Worm (Caenorhabditis elegans) whole organism, L3 larva: ENCODE data around the gene aqp-4.

ENCODE experiments used
- ZK546.5 ChIP-seq: sonication (generic microtip); optimal IDR thresholded peaks from 2 replicates; lab custom pipeline; 2017; ENCODE audit warnings: missing biosample characterization, missing genetic modification characterization
- ama-1 ChIP-seq: fragments of 150-350 bp; optimal IDR thresholded peaks from 2 replicates; lab custom pipeline; 2018
- ceh-16 ChIP-seq: sonication (generic microtip); optimal IDR thresholded peaks from 2 replicates; lab custom pipeline; 2017; ENCODE audit warnings: missing biosample characterization, missing genetic modification characterization
- ceh-28 ChIP-seq: fragments of 150-350 bp; optimal IDR thresholded peaks from 2 replicates; lab custom pipeline; 2014; ENCODE audit warnings: missing biosample characterization, missing genetic modification reagents, missing genetic modification characterization
- ceh-82 ChIP-seq: fragments of 150-350 bp; optimal IDR thresholded peaks from 2 replicates; lab custom pipeline; 2014; ENCODE audit warnings: missing biosample characterization, missing genetic modification characterization
- ceh-9 ChIP-seq: sonication (generic microtip); optimal IDR thresholded peaks from 2 replicates; lab custom pipeline; 2018; ENCODE audit warnings: missing biosample characterization, missing genetic modification characterization
- egl-27 ChIP-seq: sonication (generic microtip); optimal IDR thresholded peaks from 4 replicates; lab custom pipeline; 2017; ENCODE audit warnings: missing biosample characterization, missing genetic modification reagents, missing genetic modification characterization
- egl-5 ChIP-seq: fragments of 150-350 bp; optimal IDR thresholded peaks from 2 replicates; lab custom pipeline; 2017; ENCODE audit warnings: missing biosample characterization, missing genetic modification reagents, missing genetic modification characterization, inconsistent platforms
- elt-2 ChIP-seq: sonication (generic microtip); optimal IDR thresholded peaks from 2 replicates; lab custom pipeline; 2016; ENCODE audit warnings: missing genetic modification reagents, mild to moderate bottlenecking, missing genetic modification characterization, missing compliant biosample characterization
- elt-3 ChIP-seq, 3 experiments: fragments of 150-350 bp in 1 of 3; sonication (generic microtip) in 2 of 3; optimal IDR thresholded peaks; 2 replicates in 2 of 3; 4 replicates in 1 of 3; lab custom pipeline; 2014 to 2017; ENCODE audit warnings: missing biosample characterization in 3 of 3, missing genetic modification characterization in 3 of 3
- eor-1 ChIP-seq, 2 experiments: fragments of 150-350 bp; optimal IDR thresholded peaks; 2 replicates each; lab custom pipeline; 2014 to 2018; ENCODE audit warnings: missing biosample characterization in 2 of 2, missing genetic modification characterization in 2 of 2
- fkh-2 ChIP-seq: fragments of 150-350 bp; optimal IDR thresholded peaks from 2 replicates; lab custom pipeline; 2014; ENCODE audit warnings: missing biosample characterization, missing genetic modification reagents, missing genetic modification characterization
- fos-1 ChIP-seq: fragments of 150-350 bp; optimal IDR thresholded peaks from 2 replicates; lab custom pipeline; 2014; ENCODE audit warnings: missing biosample characterization, missing genetic modification characterization
- hmg-11 ChIP-seq: sonication (generic microtip); optimal IDR thresholded peaks from 2 replicates; lab custom pipeline; 2016; ENCODE audit warnings: missing genetic modification characterization, missing compliant biosample characterization
- jun-1 ChIP-seq: fragments of 150-350 bp; optimal IDR thresholded peaks from 2 replicates; lab custom pipeline; 2014; ENCODE audit warnings: missing biosample characterization, missing genetic modification reagents, missing genetic modification characterization
- lin-39 ChIP-seq: fragments of 150-350 bp; optimal IDR thresholded peaks from 2 replicates; lab custom pipeline; 2018; ENCODE audit warnings: missing biosample characterization, missing genetic modification reagents, missing genetic modification characterization
- lsy-12 ChIP-seq: sonication (generic microtip); optimal IDR thresholded peaks from 2 replicates; lab custom pipeline; 2016; ENCODE audit warnings: mild to moderate bottlenecking, missing genetic modification characterization, missing compliant biosample characterization
- mdl-1 ChIP-seq: fragments of 150-350 bp; optimal IDR thresholded peaks from 2 replicates; lab custom pipeline; 2014; ENCODE audit warnings: missing biosample characterization, missing genetic modification characterization
- mml-1 ChIP-seq: fragments of 150-350 bp; sonication (generic microtip); optimal IDR thresholded peaks from 3 replicates; lab custom pipeline; 2014; ENCODE audit warnings: missing biosample characterization, missing genetic modification characterization
- nfya-1 ChIP-seq: sonication (generic microtip); optimal IDR thresholded peaks from 2 replicates; lab custom pipeline; 2017; ENCODE audit warnings: missing genetic modification characterization, mild to moderate bottlenecking, missing compliant biosample characterization, antibody characterized with exemption, moderate library complexity; ENCODE audit not compliant: insufficient read depth
- nhr-11 ChIP-seq: fragments of 150-350 bp; optimal IDR thresholded peaks from 2 replicates; lab custom pipeline; 2014; ENCODE audit warnings: missing biosample characterization, missing genetic modification characterization
- nhr-12 ChIP-seq: fragments of 150-350 bp; optimal IDR thresholded peaks from 2 replicates; lab custom pipeline; 2014; ENCODE audit warnings: missing biosample characterization, missing genetic modification characterization
- nhr-23 ChIP-seq: fragments of 150-350 bp; optimal IDR thresholded peaks from 2 replicates; lab custom pipeline; 2014; ENCODE audit warnings: missing biosample characterization, missing genetic modification reagents, missing genetic modification characterization
- nhr-237 ChIP-seq: fragments of 150-350 bp; optimal IDR thresholded peaks from 2 replicates; lab custom pipeline; 2014; ENCODE audit warnings: missing biosample characterization, missing genetic modification characterization
- nhr-25 ChIP-seq: sonication (generic microtip); optimal IDR thresholded peaks from 2 replicates; lab custom pipeline; 2017; ENCODE audit warnings: missing biosample characterization, missing genetic modification characterization
- nhr-28 ChIP-seq: fragments of 150-350 bp; optimal IDR thresholded peaks from 2 replicates; lab custom pipeline; 2014; ENCODE audit warnings: missing biosample characterization, missing genetic modification characterization
- nhr-67 ChIP-seq: fragments of 150-350 bp; optimal IDR thresholded peaks from 2 replicates; lab custom pipeline; 2014; ENCODE audit warnings: missing biosample characterization, missing genetic modification characterization
- nhr-76 ChIP-seq: fragments of 150-350 bp; sonication (generic microtip); optimal IDR thresholded peaks from 5 replicates; lab custom pipeline; 2014; ENCODE audit warnings: missing biosample characterization, missing genetic modification characterization
- nhr-77 ChIP-seq: fragments of 150-350 bp; optimal IDR thresholded peaks from 2 replicates; lab custom pipeline; 2014; ENCODE audit warnings: missing biosample characterization, missing genetic modification characterization
- pqm-1 ChIP-seq: fragments of 150-350 bp; optimal IDR thresholded peaks from 2 replicates; lab custom pipeline; 2017; ENCODE audit warnings: missing biosample characterization, missing genetic modification characterization, inconsistent platforms
- sea-2 ChIP-seq: fragments of 150-350 bp; sonication (generic microtip); optimal IDR thresholded peaks from 4 replicates; lab custom pipeline; 2014; ENCODE audit warnings: missing biosample characterization, missing genetic modification reagents, missing genetic modification characterization
- skn-1 ChIP-seq: fragments of 150-350 bp; optimal IDR thresholded peaks from 2 replicates; lab custom pipeline; 2014; ENCODE audit warnings: missing biosample characterization, missing genetic modification characterization
- snpc-4 ChIP-seq: fragments of 150-350 bp; optimal IDR thresholded peaks from 2 replicates; lab custom pipeline; 2014; ENCODE audit warnings: missing biosample characterization, missing genetic modification characterization
- tbx-2 ChIP-seq: sonication (generic microtip); optimal IDR thresholded peaks from 2 replicates; lab custom pipeline; 2016; ENCODE audit warnings: mild to moderate bottlenecking, missing genetic modification characterization, missing compliant biosample characterization
- unc-39 ChIP-seq: sonication (generic microtip); optimal IDR thresholded peaks from 4 replicates; lab custom pipeline; 2017; ENCODE audit warnings: missing biosample characterization, missing genetic modification characterization
- zag-1 ChIP-seq: fragments of 150-350 bp; optimal IDR thresholded peaks from 2 replicates; lab custom pipeline; 2014; ENCODE audit warnings: missing biosample characterization, missing genetic modification characterization
- ztf-11 ChIP-seq: fragments of 150-350 bp; optimal IDR thresholded peaks from 2 replicates; lab custom pipeline; 2014; ENCODE audit warnings: missing biosample characterization, missing genetic modification characterization
- ztf-4 ChIP-seq: fragments of 150-350 bp; optimal IDR thresholded peaks from 2 replicates; lab custom pipeline; 2014; ENCODE audit warnings: missing biosample characterization, missing genetic modification characterization

aqp-4 gene

DNA sequence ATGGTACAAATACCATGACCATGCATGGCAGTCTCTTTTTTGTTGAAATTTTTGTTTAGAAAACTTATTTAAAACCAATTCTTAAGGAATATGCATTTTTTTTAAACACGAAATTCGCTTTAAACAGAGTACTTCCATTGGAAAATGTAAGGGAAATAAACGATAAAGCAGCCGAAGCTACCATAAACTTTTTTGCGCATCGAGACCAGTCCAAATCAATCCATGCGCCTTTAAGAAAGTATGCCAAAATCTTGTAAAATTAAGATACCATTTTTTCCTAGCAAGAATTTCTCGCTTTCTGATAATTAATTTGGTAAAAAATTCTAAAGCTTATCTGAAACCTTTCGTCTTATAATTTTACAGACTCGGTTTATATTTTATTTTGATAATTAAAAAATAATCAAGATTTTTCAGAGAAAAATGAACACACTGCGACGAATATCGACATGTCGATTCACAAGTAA, 44.7 kb upstream of the aqp-4 start, which contains the start of gene ZK287.7:
Gene ZK287.7, plus strand, starts transcription at position 414 of the 464 bp plus-strand sequence.
- TF ChIP-seq snpc-4 (no peak), ama-1 (lab: Kevin White, UChicago) (no peak), fkh-2 (tag; lab: Kevin White, UChicago) (no peak), nfya-1 (tag; lab: Kevin White, UChicago) (no peak), mdl-1 (tag; lab: Kevin White, UChicago) (no peak), ztf-4 (tag; lab: Kevin White, UChicago) (no peak)

DNA sequence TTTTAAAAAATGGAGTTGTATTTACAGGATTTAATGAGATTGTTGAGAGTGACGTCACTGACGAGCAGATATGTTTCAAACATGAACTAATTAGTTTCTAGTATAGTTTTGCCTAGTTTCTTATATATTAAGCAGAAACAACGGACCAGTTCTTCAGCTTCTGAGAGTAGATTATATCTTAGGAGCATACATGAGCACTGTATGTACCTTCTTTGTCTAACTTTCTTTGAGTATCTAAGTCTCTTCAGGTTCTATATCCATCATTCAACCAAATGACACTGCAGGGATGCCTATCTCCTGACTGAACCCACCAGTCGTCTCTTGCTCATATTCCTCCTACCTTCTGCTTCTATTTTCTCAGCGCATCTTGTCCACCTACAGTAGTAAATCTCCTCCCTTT, 40.6 kb upstream of the aqp-4 start, which contains the start of gene her-1:
Gene her-1, plus strand, starts transcription at position 301 of the 400 bp plus-strand sequence.
- no peak for TF ChIP-seq nhr-76 (tag; lab: Kevin White, UChicago)
- no peak for TF ChIP-seq egl-27 (tag; lab: Kevin White, UChicago)
- TF ChIP-seq ceh-16 (tag; lab: Kevin White, UChicago), result no peak
- TF ChIP-seq ceh-82 (tag; lab: Kevin White, UChicago), result no peak
- no peak for TF ChIP-seq sea-2 (GFP tag; lab: Kevin White, UChicago)
- no peak for TF ChIP-seq unc-39 (tag; lab: Kevin White, UChicago)
- TF ChIP-seq, all 47 proteins: peak for 0

DNA sequence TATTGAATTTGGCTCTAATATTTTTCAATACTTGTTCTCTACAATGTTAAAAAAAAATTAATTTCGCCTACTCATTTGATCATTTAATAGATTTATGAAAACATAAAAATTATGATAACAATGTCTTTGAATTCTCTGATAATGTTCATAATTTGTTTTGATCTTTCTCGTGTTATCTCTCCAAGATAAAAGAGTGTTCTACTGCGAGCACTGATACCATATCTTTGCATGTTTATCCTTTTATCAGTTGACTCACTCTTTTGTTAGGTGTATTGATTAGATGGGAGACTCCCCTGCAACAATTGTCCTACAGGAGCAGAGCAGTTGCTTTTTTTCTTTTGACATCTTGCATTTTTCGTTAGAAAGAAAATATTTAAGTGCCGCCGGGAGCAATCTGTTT, 38.1 kb upstream of the aqp-4 start:
- peak; percentile 15 for TF ChIP-seq elt-2 (tag; lab: Kevin White, UChicago)
- no peak for TF ChIP-seq hmg-11 (tag; lab: Kevin White, UChicago)

DNA sequence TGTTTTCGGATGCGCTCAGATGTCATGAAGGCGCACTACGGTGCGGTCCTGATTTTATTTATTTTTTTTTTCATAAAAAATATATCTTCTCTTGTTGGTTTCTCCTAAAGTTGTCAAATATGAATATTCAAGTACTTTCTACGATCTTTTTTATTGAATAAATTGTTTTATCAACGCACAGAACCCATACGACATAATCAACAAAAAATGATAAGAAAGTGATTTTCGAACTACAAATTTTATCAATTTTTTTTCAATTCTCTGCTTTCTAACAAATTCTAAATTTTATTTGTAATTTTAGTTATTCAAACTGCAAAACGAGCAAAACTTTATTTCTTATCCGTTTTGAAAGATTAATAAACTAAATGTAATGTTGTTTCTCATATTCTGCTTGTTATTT, 35.5 kb upstream of the aqp-4 start:
- TF ChIP-seq mml-1 (tag; lab: Kevin White, UChicago) (no peak), elt-2 (tag; lab: Kevin White, UChicago) (peak; percentile 70), pqm-1 (peak; percentile 32), ceh-28 (tag; lab: Kevin White, UChicago) (no peak), nhr-12 (tag; lab: Kevin White, UChicago) (no peak), nhr-25 (tag; lab: Kevin White, UChicago) (no peak)

DNA sequence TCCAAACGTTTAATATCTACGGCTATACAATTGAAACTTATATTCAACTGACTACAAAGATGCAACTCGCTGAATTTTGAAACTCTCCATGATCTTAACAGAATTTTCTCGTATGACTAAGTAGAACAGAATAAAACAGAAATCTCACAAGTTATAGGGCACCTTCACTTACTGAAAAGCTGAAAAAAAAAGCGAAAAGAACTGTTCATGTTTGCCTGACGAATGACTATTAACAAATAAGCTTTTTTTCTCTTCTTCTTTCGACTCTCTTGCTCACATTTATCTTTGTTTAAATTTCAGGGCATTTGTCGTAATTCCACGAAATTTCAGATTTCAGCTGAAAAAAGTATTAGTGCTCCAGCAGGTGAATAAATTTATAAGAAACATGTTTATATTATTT, 34.6 kb upstream of the aqp-4 start, which contains the start of gene xbx-6:
Gene xbx-6, plus strand, starts transcription at position 301 of the 400 bp plus-strand sequence.
- TF ChIP-seq ztf-11 (no peak), snpc-4 (no peak), lsy-12 (tag; lab: Kevin White, UChicago) (no peak), lin-39 (tag; lab: Kevin White, UChicago) (no peak), nhr-23 (tag; lab: Kevin White, UChicago) (no peak), sea-2 (GFP tag; lab: Kevin White, UChicago) (no peak), nhr-11 (no peak), zag-1 (tag; lab: Kevin White, UChicago) (no peak)
- TF ChIP-seq, all 47 proteins: peak for 0

DNA sequence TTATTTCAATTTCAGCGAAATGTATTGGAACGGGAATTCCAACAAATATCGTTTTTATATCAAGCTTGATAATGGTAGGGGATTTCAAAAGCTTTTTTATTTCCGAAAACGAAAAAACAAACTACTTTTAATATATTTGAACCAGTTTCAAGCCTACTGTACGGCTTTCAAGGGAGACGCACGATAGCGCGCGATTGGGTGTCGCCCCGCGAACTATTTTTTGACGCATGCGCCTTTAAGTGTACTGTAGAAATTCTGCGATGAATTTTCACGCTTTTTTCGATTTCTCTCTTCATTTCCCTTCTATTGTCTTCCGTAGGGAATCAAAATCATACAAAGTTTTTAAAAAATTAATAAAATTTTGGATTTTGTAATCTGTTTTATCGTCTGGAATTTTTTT, 33.8 kb upstream of the aqp-4 start:
- no peak for TF ChIP-seq elt-3 (tag; optimal IDR thresholded peaks at IDR 0.05; lab: Kevin White, UChicago)
- no peak for TF ChIP-seq jun-1
- no peak for TF ChIP-seq tbx-2 (tag; lab: Kevin White, UChicago)
- TF ChIP-seq snpc-4, result no peak
- no peak for TF ChIP-seq ceh-16 (tag; lab: Kevin White, UChicago)
- no peak for TF ChIP-seq ztf-4 (tag; lab: Kevin White, UChicago)
- no peak for TF ChIP-seq ceh-28 (tag; lab: Kevin White, UChicago)
- TF ChIP-seq ceh-9, result no peak
- TF ChIP-seq nhr-76 (tag; lab: Kevin White, UChicago), result no peak
- no peak for TF ChIP-seq hmg-11 (tag; lab: Kevin White, UChicago)
- TF ChIP-seq nfya-1 (tag; lab: Kevin White, UChicago), result no peak

DNA sequence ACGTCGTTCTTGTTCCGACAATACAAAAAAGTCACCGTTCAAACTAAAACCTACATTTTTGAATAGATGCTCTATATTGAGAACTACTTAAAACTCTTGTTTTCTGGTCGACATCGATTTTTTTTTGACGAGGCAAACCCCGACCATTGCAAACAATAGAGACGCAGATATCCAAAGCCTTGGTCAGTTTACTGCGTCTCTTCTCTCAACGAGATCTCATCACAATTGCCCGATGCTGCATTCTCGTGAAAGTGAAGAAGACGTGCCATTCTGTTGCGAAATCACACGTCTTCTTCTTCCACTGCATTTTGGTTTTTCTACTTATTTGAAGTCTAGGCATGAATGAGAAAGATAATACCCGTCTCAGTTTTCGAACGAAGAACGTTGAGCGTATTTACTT, 33.0 kb upstream of the aqp-4 start:
- no peak for TF ChIP-seq nhr-77 (tag; lab: Kevin White, UChicago)
- no peak for TF ChIP-seq pqm-1
- peak; percentile 64 for TF ChIP-seq nfya-1 (tag; lab: Kevin White, UChicago)
- no peak for TF ChIP-seq mdl-1 (tag; lab: Kevin White, UChicago)
- no peak for TF ChIP-seq sea-2 (GFP tag; lab: Kevin White, UChicago)
- TF ChIP-seq nhr-67, result no peak
- no peak for TF ChIP-seq ceh-16 (tag; lab: Kevin White, UChicago)
- no peak for TF ChIP-seq nhr-237
- TF ChIP-seq nhr-11, result no peak
- peak; percentile 7 for TF ChIP-seq snpc-4
- no peak for TF ChIP-seq nhr-23 (tag; lab: Kevin White, UChicago)
- no peak for TF ChIP-seq eor-1 (tag; optimal IDR thresholded peaks at IDR 0.05; lab: Kevin White, UChicago)
- no peak for TF ChIP-seq lsy-12 (tag; lab: Kevin White, UChicago)
- no peak for TF ChIP-seq ZK546.5 (tag; lab: Kevin White, UChicago)
- TF ChIP-seq elt-2 (tag; lab: Kevin White, UChicago), result no peak
- TF ChIP-seq jun-1, result no peak
- TF ChIP-seq nhr-28 (tag; lab: Kevin White, UChicago), result no peak
- TF ChIP-seq elt-3 (tag; optimal IDR thresholded peaks at IDR 0.05; lab: Kevin White, UChicago), result no peak
- TF ChIP-seq tbx-2 (tag; lab: Kevin White, UChicago), result no peak
- TF ChIP-seq nhr-76 (tag; lab: Kevin White, UChicago), result no peak
- TF ChIP-seq skn-1 (tag; lab: Kevin White, UChicago), result peak; percentile 62
- TF ChIP-seq ceh-9, result no peak
- no peak for TF ChIP-seq mml-1 (tag; lab: Kevin White, UChicago)
- TF ChIP-seq fos-1 (tag; lab: Kevin White, UChicago), result no peak
- peak; percentile 59 for TF ChIP-seq egl-5 (tag; lab: Kevin White, UChicago)
